Worm (Caenorhabditis elegans) whole organism, young adult: ENCODE measurements around the gene stt-3.

Experiments used
- B0035.1 ChIP-seq: sonication (generic microtip); optimal IDR thresholded peaks from 2 replicates; lab custom pipeline; 2016; ENCODE audit warnings: missing genetic modification characterization, mild to moderate bottlenecking, missing compliant biosample characterization, missing genotype, missing genetic modification reagents
- F22D6.2 ChIP-seq: sonication (generic microtip); optimal IDR thresholded peaks from 2 replicates; lab custom pipeline; 2016; ENCODE audit warnings: mild to moderate bottlenecking, missing genetic modification characterization, missing compliant biosample characterization
- F33H1.4 ChIP-seq: fragments of 200-800 bp; sonication (Bioruptor generic); IDR thresholded peaks from 2 replicates; pipeline ENCODE4 v1.3.6; 2022; ENCODE audit warnings: missing genetic modification reagents, missing genetic modification characterization, missing compliant biosample characterization
- F39B2.1 ChIP-seq: fragments of 200-800 bp; sonication (Bioruptor generic); IDR thresholded peaks from 2 replicates; pipeline ENCODE4 v1.3.6; 2022; ENCODE audit warnings: missing genetic modification reagents, missing genetic modification characterization, missing compliant biosample characterization
- F49E8.2 ChIP-seq: sonication (generic microtip); optimal IDR thresholded peaks from 3 replicates; lab custom pipeline; 2017; ENCODE audit warnings: missing genetic modification characterization, mild to moderate bottlenecking, missing compliant biosample characterization, antibody characterized with exemption, moderate library complexity; ENCODE audit not compliant: insufficient read depth
- Y79H2A.3 ChIP-seq: fragments of 200-800 bp; sonication (Bioruptor generic); conservative IDR thresholded peaks from 2 replicates; pipeline ENCODE4 v1.3.6; 2022; ENCODE audit warnings: missing genetic modification reagents, missing genetic modification characterization, missing compliant biosample characterization
- ceh-79 ChIP-seq: sonication (generic microtip); optimal IDR thresholded peaks from 2 replicates; lab custom pipeline; 2017; ENCODE audit warnings: mild to moderate bottlenecking, missing genetic modification characterization, missing compliant biosample characterization
- gei-17 ChIP-seq: fragments of 200-800 bp; sonication (Bioruptor generic); optimal IDR thresholded peaks from 2 replicates; lab custom pipeline; 2018; ENCODE audit warnings: mild to moderate bottlenecking, missing genetic modification characterization, missing compliant biosample characterization
- him-1 ChIP-seq: sonication (generic microtip); optimal IDR thresholded peaks from 2 replicates; lab custom pipeline; 2016; ENCODE audit warnings: missing genotype, missing genetic modification reagents, missing genetic modification characterization, missing compliant biosample characterization
- hrde-1 ChIP-seq: sonication (generic microtip); optimal IDR thresholded peaks from 2 replicates; lab custom pipeline; 2016; ENCODE audit warnings: missing genetic modification characterization, mild to moderate bottlenecking, missing compliant biosample characterization, moderate library complexity, missing genotype, missing genetic modification reagents, borderline replicate concordance
- nhr-120 ChIP-seq: fragments of 200-800 bp; sonication (Bioruptor generic); IDR thresholded peaks from 2 replicates; pipeline ENCODE4 v1.3.6; 2022; ENCODE audit warnings: missing genetic modification characterization, missing compliant biosample characterization
- snpc-3.4 ChIP-seq: sonication (generic microtip); optimal IDR thresholded peaks from 2 replicates; lab custom pipeline; 2017; ENCODE audit warnings: missing genetic modification characterization, mild to moderate bottlenecking, missing compliant biosample characterization, antibody characterized with exemption, moderate library complexity, missing genotype, missing genetic modification reagents
- unc-62 ChIP-seq: fragments of 150-350 bp; optimal IDR thresholded peaks from 2 replicates; lab custom pipeline; 2014; ENCODE audit warnings: missing biosample characterization, missing genetic modification reagents, missing genetic modification characterization
- ztf-28 ChIP-seq: fragments of 200-800 bp; sonication (Bioruptor generic); IDR thresholded peaks from 2 replicates; pipeline ENCODE4 v1.3.6; 2022; ENCODE audit warnings: missing genetic modification reagents, missing genetic modification characterization, missing compliant biosample characterization

ce11 chrIII:6265911-6266310, 17.5 kb downstream of the stt-3 start, which contains the start of gene srg-6:
- no peak for TF ChIP-seq gei-17 (GFP tag; lab: Kevin White, UChicago)
- no peak for TF ChIP-seq hrde-1 (tag; lab: Kevin White, UChicago)
- TF ChIP-seq B0035.1 = no peak
- no peak for TF ChIP-seq ztf-28 (GFP tag; lab: Robert Waterston, UW)
- no peak for TF ChIP-seq Y79H2A.3
- no peak for TF ChIP-seq snpc-3.4
- no peak for TF ChIP-seq F22D6.2 (tag; lab: Kevin White, UChicago)
- TF ChIP-seq F49E8.2 (tag; lab: Kevin White, UChicago) = no peak
- TF ChIP-seq F33H1.4 (GFP tag; lab: Robert Waterston, UW) = no peak
- no peak for TF ChIP-seq unc-62 (GFP tag; lab: Kevin White, UChicago)
- TF ChIP-seq nhr-120 (GFP tag; lab: Robert Waterston, UW) = no peak
- TF ChIP-seq ceh-79 (tag; lab: Kevin White, UChicago) = no peak
- TF ChIP-seq F39B2.1 = no peak
- no peak for TF ChIP-seq him-1 (tag; lab: Kevin White, UChicago)
